Worm (Caenorhabditis elegans): ENCODE results near the gene C42D4.19.

C42D4.19 gene

ce11 chrIV:7208961-7209360 lies 33.5 kb downstream of the C42D4.19 start:
- TF ChIP-seq R02D3.7 (tag; optimal IDR thresholded peaks at IDR 0.05): no peak
- no peak for TF ChIP-seq ceh-9 (tag; optimal IDR thresholded peaks at IDR 0.05)
- no peak for TF ChIP-seq nhr-11 (tag; optimal IDR thresholded peaks at IDR 0.05)
- no peak for TF ChIP-seq ZK546.5 (tag; optimal IDR thresholded peaks at IDR 0.05)
- no peak for TF ChIP-seq sea-2 (GFP tag; optimal IDR thresholded peaks at IDR 0.05)
- no peak for TF ChIP-seq lin-15B (tag; optimal IDR thresholded peaks at IDR 0.05)
- no peak for TF ChIP-seq aly-2 (tag; optimal IDR thresholded peaks at IDR 0.05)
- no peak for TF ChIP-seq ztf-4 (tag; optimal IDR thresholded peaks at IDR 0.05)
- TF ChIP-seq ama-1 (optimal IDR thresholded peaks at IDR 0.05): no peak
- no peak for TF ChIP-seq zag-1 (tag; optimal IDR thresholded peaks at IDR 0.05)
- no peak for TF ChIP-seq nhr-12 (tag; optimal IDR thresholded peaks at IDR 0.05)

ce11 chrIV:7211313-7211712 lies 35.9 kb downstream of the C42D4.19 start:
- no peak for TF ChIP-seq nhr-23 (tag; optimal IDR thresholded peaks at IDR 0.05)
- no peak for TF ChIP-seq hmg-11 (tag; optimal IDR thresholded peaks at IDR 0.05)
- TF ChIP-seq jun-1 (tag; optimal IDR thresholded peaks at IDR 0.05): no peak
- TF ChIP-seq zag-1 (tag; optimal IDR thresholded peaks at IDR 0.05): no peak
- TF ChIP-seq ceh-9 (tag; optimal IDR thresholded peaks at IDR 0.05): no peak
- TF ChIP-seq ZK546.5 (tag; optimal IDR thresholded peaks at IDR 0.05): no peak
- TF ChIP-seq egl-5 (tag; optimal IDR thresholded peaks at IDR 0.05): no peak
- TF ChIP-seq elt-2 (tag; optimal IDR thresholded peaks at IDR 0.05): no peak
- TF ChIP-seq unc-39 (tag; optimal IDR thresholded peaks at IDR 0.05): no peak
- TF ChIP-seq elt-3 (tag; optimal IDR thresholded peaks at IDR 0.05): no peak
- TF ChIP-seq eor-1 (tag; optimal IDR thresholded peaks at IDR 0.05): no peak
- TF ChIP-seq fkh-10 (GFP tag; optimal IDR thresholded peaks at IDR 0.05): no peak
- TF ChIP-seq ceh-82 (tag; optimal IDR thresholded peaks at IDR 0.05): no peak

ce11 chrIV:7212769-7213168 lies 37.3 kb downstream of the C42D4.19 start:
- TF ChIP-seq pha-4 (tag; optimal IDR thresholded peaks at IDR 0.05) (no peak), nhr-28 (tag; optimal IDR thresholded peaks at IDR 0.05) (no peak), elt-2 (tag; optimal IDR thresholded peaks at IDR 0.05) (peak; percentile 62), pqm-1 (tag; optimal IDR thresholded peaks at IDR 0.05) (peak; percentile 27), nhr-25 (tag; optimal IDR thresholded peaks at IDR 0.05) (no peak), egl-5 (tag; optimal IDR thresholded peaks at IDR 0.05) (no peak)

- TF ChIP-seq R02D3.7 (tag; optimal IDR thresholded peaks at IDR 0.05) (no peak), ztf-11 (tag; optimal IDR thresholded peaks at IDR 0.05) (no peak), snpc-4 (tag; optimal IDR thresholded peaks at IDR 0.05) (no peak), ceh-82 (tag; optimal IDR thresholded peaks at IDR 0.05) (no peak), mdl-1 (tag; optimal IDR thresholded peaks at IDR 0.05) (no peak), elt-1 (tag; optimal IDR thresholded peaks at IDR 0.05) (no peak), ZK546.5 (tag; optimal IDR thresholded peaks at IDR 0.05) (no peak)
Measured at ce11 chrIV:7216210-7216609, 40.8 kb downstream of the C42D4.19 start.

ce11 chrIV:7219398-7220087 lies 44.1 kb downstream of the C42D4.19 start, which contains the start of the genes glb-23 and R13A1.1:
glb-23 (minus strand) TSS chrIV:7219498.
R13A1.1 (plus strand) TSS chrIV:7220037.
- no peak for TF ChIP-seq ceh-82 (tag; optimal IDR thresholded peaks at IDR 0.05)
- TF ChIP-seq mdl-1 (tag; optimal IDR thresholded peaks at IDR 0.05): no peak
- no peak for TF ChIP-seq skn-1 (tag; optimal IDR thresholded peaks at IDR 0.05)
- TF ChIP-seq ceh-9 (tag; optimal IDR thresholded peaks at IDR 0.05): no peak
- no peak for TF ChIP-seq tbx-2 (tag; optimal IDR thresholded peaks at IDR 0.05)
- no peak for TF ChIP-seq unc-39 (tag; optimal IDR thresholded peaks at IDR 0.05)
- TF ChIP-seq ceh-16 (tag; optimal IDR thresholded peaks at IDR 0.05): no peak
- no peak for TF ChIP-seq snpc-4 (tag; optimal IDR thresholded peaks at IDR 0.05)
- TF ChIP-seq ama-1 (optimal IDR thresholded peaks at IDR 0.05): no peak
- no peak for TF ChIP-seq hmg-11 (tag; optimal IDR thresholded peaks at IDR 0.05)
- no peak for TF ChIP-seq fkh-2 (tag; optimal IDR thresholded peaks at IDR 0.05)
- no peak for TF ChIP-seq aly-2 (tag; optimal IDR thresholded peaks at IDR 0.05)
- no peak for TF ChIP-seq nfya-1 (tag; optimal IDR thresholded peaks at IDR 0.05; ENCODE audit: insufficient read depth)
- no peak for TF ChIP-seq nhr-12 (tag; optimal IDR thresholded peaks at IDR 0.05)
- TF ChIP-seq zag-1 (tag; optimal IDR thresholded peaks at IDR 0.05): no peak

Measured in whole organism, L3 larva.